Worm (Caenorhabditis elegans) whole organism, mixed stage, embryonic: ENCODE results near the gene brc-2.

Experiments used
- blmp-1 ChIP-seq: fragments of 150-350 bp; optimal IDR thresholded peaks from 2 replicates; lab custom pipeline; 2014; ENCODE audit warnings: missing biosample characterization, missing genetic modification characterization
- elt-1 ChIP-seq: sonication (generic microtip); optimal IDR thresholded peaks from 2 replicates; lab custom pipeline; 2017; ENCODE audit warnings: missing genetic modification characterization, mild to moderate bottlenecking, missing compliant biosample characterization, antibody characterized with exemption, moderate library complexity, borderline replicate concordance; ENCODE audit not compliant: insufficient read depth
- lin-32 ChIP-seq: fragments of 200-800 bp; sonication (Bioruptor generic); optimal IDR thresholded peaks from 2 replicates; lab custom pipeline; 2018; ENCODE audit warnings: mild to moderate bottlenecking, missing genetic modification characterization, missing compliant biosample characterization
- mep-1 ChIP-seq: fragments of 150-350 bp; optimal IDR thresholded peaks from 2 replicates; lab custom pipeline; 2017; ENCODE audit warnings: missing biosample characterization, missing genetic modification reagents, missing genetic modification characterization, inconsistent platforms
- nhr-12 ChIP-seq: fragments of 150-350 bp; optimal IDR thresholded peaks from 2 replicates; lab custom pipeline; 2014; ENCODE audit warnings: missing biosample characterization, missing genetic modification characterization
- nhr-237 ChIP-seq: fragments of 150-350 bp; optimal IDR thresholded peaks from 2 replicates; lab custom pipeline; 2014; ENCODE audit warnings: missing biosample characterization, missing genetic modification characterization
- nhr-28 ChIP-seq: fragments of 150-350 bp; optimal IDR thresholded peaks from 2 replicates; lab custom pipeline; 2014; ENCODE audit warnings: missing biosample characterization, missing genetic modification characterization
- unc-39 ChIP-seq: fragments of 150-350 bp; optimal IDR thresholded peaks from 2 replicates; lab custom pipeline; 2014; ENCODE audit warnings: missing biosample characterization, missing genetic modification characterization

- TF ChIP-seq blmp-1 (tag; lab: Kevin White, UChicago) (peak; percentile 47), nhr-12 (tag; lab: Kevin White, UChicago) (no peak), nhr-28 (tag; lab: Kevin White, UChicago) (no peak), lin-32 (no peak), unc-39 (tag; lab: Kevin White, UChicago) (no peak), nhr-237 (tag; lab: Kevin White, UChicago) (peak; percentile 13), elt-1 (tag; lab: Kevin White, UChicago) (no peak), mep-1 (tag; lab: Kevin White, UChicago) (no peak)
These were observed 48.5 kb upstream of the brc-2 start for ce11 chrIII:6951435-6951834.
